Worm (Caenorhabditis elegans) whole organism, L4/young adult: ENCODE results near the gene F14D7.12.

Experiments used
- W03F9.2 ChIP-seq: fragments of 150-350 bp; optimal IDR thresholded peaks from 2 replicates; lab custom pipeline; 2014; ENCODE audit warnings: missing biosample characterization, missing genetic modification characterization
- dao-5 ChIP-seq: sonication (generic microtip); optimal IDR thresholded peaks from 2 replicates; lab custom pipeline; 2016; ENCODE audit warnings: missing genotype, missing genetic modification characterization, moderate library complexity, missing compliant biosample characterization
- him-1 ChIP-seq: sonication (generic microtip); optimal IDR thresholded peaks from 2 replicates; lab custom pipeline; 2016; ENCODE audit warnings: missing genotype, missing genetic modification reagents, missing genetic modification characterization, missing compliant biosample characterization

Gene F14D7.12

ce11 chrV:14317204-14317603 lies 17.4 kb downstream of the F14D7.12 start:
- TF ChIP-seq W03F9.2 (no peak), him-1 (tag; lab: Kevin White, UChicago) (no peak), dao-5 (tag; lab: Kevin White, UChicago) (no peak)

- TF ChIP-seq dao-5 (tag; lab: Kevin White, UChicago) = no peak
- TF ChIP-seq him-1 (tag; lab: Kevin White, UChicago) = no peak
- no peak for TF ChIP-seq W03F9.2
Measured at ce11 chrV:14317621-14318020, 17.8 kb downstream of the F14D7.12 start.

- no peak for TF ChIP-seq dao-5 (tag; lab: Kevin White, UChicago)
Measured at ce11 chrV:14319101-14319781, 19.4 kb downstream of the F14D7.12 start, which contains the start of gene F47B8.13. Gene F47B8.13, minus strand, starts transcription at chrV:14319731.

- TF ChIP-seq him-1 (tag; lab: Kevin White, UChicago) (no peak), dao-5 (tag; lab: Kevin White, UChicago) (no peak), W03F9.2 (no peak)
Measured at ce11 chrV:14320246-14320645, 20.4 kb downstream of the F14D7.12 start, which contains the start of gene F47B8.14. Gene F47B8.14, plus strand, starts transcription at chrV:14320546.

ce11 chrV:14320730-14321319 lies 21.0 kb downstream of the F14D7.12 start:
- no peak for TF ChIP-seq dao-5 (tag; lab: Kevin White, UChicago)
- TF ChIP-seq him-1 (tag; lab: Kevin White, UChicago) = no peak
- no peak for TF ChIP-seq W03F9.2

ce11 chrV:14322743-14323142 lies 22.9 kb downstream of the F14D7.12 start, which contains the start of gene F47B8.3:
Gene F47B8.3, minus strand, starts transcription at chrV:14323003.
- TF ChIP-seq W03F9.2 (no peak), dao-5 (tag; lab: Kevin White, UChicago) (no peak), him-1 (tag; lab: Kevin White, UChicago) (no peak)

- TF ChIP-seq dao-5 (tag; lab: Kevin White, UChicago) = no peak
- TF ChIP-seq him-1 (tag; lab: Kevin White, UChicago) = no peak
- no peak for TF ChIP-seq W03F9.2
Measured at ce11 chrV:14324502-14325467, 25.0 kb downstream of the F14D7.12 start, which contains the start of the genes F47B8.4 and F47B8.18. Gene F47B8.4, minus strand, starts transcription at chrV:14324673. Gene F47B8.18, minus strand, starts transcription at chrV:14325464.

ce11 chrV:14327776-14328175 lies 28.0 kb downstream of the F14D7.12 start, which contains the start of gene F47B8.5:
Gene F47B8.5, minus strand, starts transcription at chrV:14327876.
- TF ChIP-seq him-1 (tag; lab: Kevin White, UChicago) (no peak), dao-5 (tag; lab: Kevin White, UChicago) (no peak), W03F9.2 (no peak)

- no peak for TF ChIP-seq dao-5 (tag; lab: Kevin White, UChicago)
- no peak for TF ChIP-seq him-1 (tag; lab: Kevin White, UChicago)
Measured at ce11 chrV:14328806-14329205, 29.0 kb downstream of the F14D7.12 start, which contains the start of gene pepm-1. Gene pepm-1, plus strand, starts transcription at chrV:14329106.

- no peak for TF ChIP-seq W03F9.2
- no peak for TF ChIP-seq dao-5 (tag; lab: Kevin White, UChicago)
- no peak for TF ChIP-seq him-1 (tag; lab: Kevin White, UChicago)
Measured at ce11 chrV:14331477-14331876, 31.7 kb downstream of the F14D7.12 start, which contains the start of gene F47B8.8. Gene F47B8.8, plus strand, starts transcription at chrV:14331733.

- TF ChIP-seq W03F9.2 (no peak), dao-5 (tag; lab: Kevin White, UChicago) (no peak), him-1 (tag; lab: Kevin White, UChicago) (no peak)
Measured at ce11 chrV:14333116-14333515, 33.3 kb downstream of the F14D7.12 start, which contains the start of gene srm-4. Gene srm-4, plus strand, starts transcription at chrV:14333416.

ce11 chrV:14334901-14335300 lies 35.1 kb downstream of the F14D7.12 start, which contains the start of gene srm-5:
Gene srm-5, plus strand, starts transcription at chrV:14335201.
- TF ChIP-seq him-1 (tag; lab: Kevin White, UChicago) = no peak
- no peak for TF ChIP-seq W03F9.2
- no peak for TF ChIP-seq dao-5 (tag; lab: Kevin White, UChicago)

- TF ChIP-seq him-1 (tag; lab: Kevin White, UChicago) (no peak), W03F9.2 (no peak), dao-5 (tag; lab: Kevin White, UChicago) (no peak)
Measured at ce11 chrV:14336655-14337054, 36.8 kb downstream of the F14D7.12 start, which contains the start of gene srm-6. Gene srm-6, plus strand, starts transcription at chrV:14336955.
